Fruit fly (Drosophila melanogaster): ENCODE results near the gene CG11841.

Gene CG11841

dm6 chr3R:29038960-29039581 is 11.8 kb upstream of the CG11841 start, which contains the start of the genes Slu7 and Pkc98E (continued):
- TF ChIP-seq CG31441 (GFP tag; IDR thresholded peaks at IDR 0.05) (peak; percentile 10; the same call in 1 of the 2 replicates), gem (tag; optimal IDR thresholded peaks at IDR 0.05) (peak; percentile 18), crc (GFP tag; optimal IDR thresholded peaks at IDR 0.05) (no peak), toy (GFP tag; IDR thresholded peaks at IDR 0.05) (no peak), Dbx (GFP tag; IDR thresholded peaks at IDR 0.05) (peak; percentile 84), D (optimal IDR thresholded peaks at IDR 0.05) (no peak), D (GFP tag; optimal IDR thresholded peaks at IDR 0.05) (no peak), CG11247 (GFP tag; IDR thresholded peaks at IDR 0.05) (peak; percentile 80), ac (GFP tag; optimal IDR thresholded peaks at IDR 0.05) (no peak), H2.0 (GFP tag; IDR thresholded peaks at IDR 0.05) (peak; percentile 52), aop (GFP tag; IDR thresholded peaks at IDR 0.05) (no peak), pho (GFP tag; optimal IDR thresholded peaks at IDR 0.05) (peak; percentile 68), chif (GFP tag; optimal IDR thresholded peaks at IDR 0.05) (peak; percentile 43 to 56), eyg (GFP tag; optimal IDR thresholded peaks at IDR 0.05) (peak; percentile 45), CG10366 (GFP tag; IDR thresholded peaks at IDR 0.05) (peak; percentile 46), Meics (GFP tag; optimal IDR thresholded peaks at IDR 0.05) (peak; percentile 21), dmrt11E (tag; optimal IDR thresholded peaks at IDR 0.05) (peak; percentile 17), Dp (GFP tag; optimal IDR thresholded peaks at IDR 0.05) (peak; percentile 23), ftz-f1 (GFP tag; optimal IDR thresholded peaks at IDR 0.05) (peak; percentile 78), Hr51 (GFP tag; optimal IDR thresholded peaks at IDR 0.05) (peak in 1 of 2 experiments; percentile 66), gcm (GFP tag; optimal IDR thresholded peaks at IDR 0.05) (no peak), Hr3 (GFP tag; optimal IDR thresholded peaks at IDR 0.05) (peak; percentile 24), fd3F (GFP tag; optimal IDR thresholded peaks at IDR 0.05) (peak; percentile 28), CG10959 (GFP tag; IDR thresholded peaks at IDR 0.05) (0 out of 2 replicates have a peak, but pooled peaks have one; percentile 24), pfk (GFP tag; optimal IDR thresholded peaks at IDR 0.05) (no peak), caup (GFP tag; optimal IDR thresholded peaks at IDR 0.05; ENCODE audit: severe bottlenecking) (peak; percentile 72), psq (GFP tag; optimal IDR thresholded peaks at IDR 0.05) (peak; percentile 14), dpn (GFP tag; optimal IDR thresholded peaks at IDR 0.05) (peak; percentile 70 to 72), Asciz (GFP tag; optimal IDR thresholded peaks at IDR 0.05) (no peak), CG4424 (GFP tag; optimal IDR thresholded peaks at IDR 0.05) (peak; percentile 43), CG7786 (GFP tag; optimal IDR thresholded peaks at IDR 0.05) (peak; percentile 72), kah (GFP tag; optimal IDR thresholded peaks at IDR 0.05) (no peak), CG9215 (GFP tag; IDR thresholded peaks at IDR 0.05) (peak; percentile 65), CG17612 (GFP tag; IDR thresholded peaks at IDR 0.05) (no peak), CG3065 (GFP tag; optimal IDR thresholded peaks at IDR 0.05) (no peak), sc (optimal IDR thresholded peaks at IDR 0.05) (no peak), sc (GFP tag; optimal IDR thresholded peaks at IDR 0.05) (no peak), Drgx (GFP tag; IDR thresholded peaks at IDR 0.05) (no peak), lilli (GFP tag; optimal IDR thresholded peaks at IDR 0.05) (peak; percentile 70), E2f1 (GFP tag; IDR thresholded peaks at IDR 0.05) (0 out of 2 replicates have a peak, but pooled peaks have one; percentile 18), CG17385 (GFP tag; optimal IDR thresholded peaks at IDR 0.05) (peak; percentile 58), CG6765 (GFP tag; optimal IDR thresholded peaks at IDR 0.05) (no peak), Doc2 (GFP tag; IDR thresholded peaks at IDR 0.05) (no peak), ttk (GFP tag; IDR thresholded peaks at IDR 0.05) (peak; percentile 43; the same call in 1 of the 2 replicates), disco-r (GFP tag; optimal IDR thresholded peaks at IDR 0.05) (no peak), lab (GFP tag; optimal IDR thresholded peaks at IDR 0.05) (peak; percentile 77), TFAM (GFP tag; optimal IDR thresholded peaks at IDR 0.05) (no peak), CG1602 (GFP tag; optimal IDR thresholded peaks at IDR 0.05) (no peak), gt (GFP tag; IDR thresholded peaks at IDR 0.05) (no peak), Ets65A (GFP tag) (peak; percentile 98), maf-S (GFP tag; optimal IDR thresholded peaks at IDR 0.05) (peak; percentile 28)
